Worm (Caenorhabditis elegans): Measurements from ENCODE around the gene cyy-1.

- TF ChIP-seq ceh-9 (tag; optimal IDR thresholded peaks at IDR 0.05) (no peak), K09A11.1 (tag; optimal IDR thresholded peaks at IDR 0.05; ENCODE audit: insufficient read depth) (no peak), zip-5 (tag; optimal IDR thresholded peaks at IDR 0.05) (no peak), hlh-30 (tag; optimal IDR thresholded peaks at IDR 0.05; ENCODE audit: insufficient read depth) (no peak), unc-55 (GFP tag; optimal IDR thresholded peaks at IDR 0.05) (no peak), ama-1 (optimal IDR thresholded peaks at IDR 0.05) (no peak), pros-1 (tag; optimal IDR thresholded peaks at IDR 0.05) (no peak), unc-86 (tag; optimal IDR thresholded peaks at IDR 0.05) (no peak), tbx-7 (tag; optimal IDR thresholded peaks at IDR 0.05) (no peak)
These were observed 40.4 kb downstream of the cyy-1 start for ce11 chrIII:8446061-8446460.

Measured in whole organism, late embryonic.